Fruit fly (Drosophila melanogaster): ENCODE data around the gene CG10041.

DNA sequence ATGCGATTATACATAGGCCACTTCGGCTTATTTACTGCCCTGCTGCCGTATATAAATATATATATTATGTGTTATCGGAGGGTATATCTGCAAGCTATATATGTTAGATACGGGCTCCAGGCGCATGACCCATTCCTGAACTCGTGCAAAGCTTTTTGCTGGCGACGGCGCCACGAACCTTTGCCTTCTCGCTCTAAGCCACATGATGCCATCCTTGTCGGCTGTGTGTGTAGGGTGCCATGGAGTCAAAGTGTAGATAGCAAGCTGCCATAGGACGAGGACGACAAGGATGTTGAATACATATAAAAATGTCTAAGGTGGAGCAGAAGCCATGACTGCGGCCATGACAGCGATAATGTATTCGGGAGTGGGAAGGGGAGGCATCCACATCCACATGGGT lies 4.2 kb downstream of the CG10041 start:
- TF ChIP-seq pan (optimal IDR thresholded peaks at IDR 0.05): no peak
- no peak for TF ChIP-seq psq (optimal IDR thresholded peaks at IDR 0.05)

Measured in whole organism.